Fruit fly (Drosophila melanogaster) whole organism, embryonic: ENCODE measurements around the gene Snx21.

Source experiments
- Adf1 ChIP-seq: fragments of 200-800 bp; sonication (Bioruptor generic); IDR thresholded peaks from 2 replicates; pipeline ENCODE4 v1.3.6; 2022; ENCODE audit warnings: missing biosample characterization, missing genetic modification characterization
- Aef1 ChIP-seq: fragments of 200-800 bp; sonication (Bioruptor generic); IDR thresholded peaks from 3 replicates; pipeline ENCODE4 v1.3.6; 2022; ENCODE audit warnings: missing biosample characterization, missing genetic modification characterization
- Antp ChIP-seq: fragments of 200-800 bp; sonication (Bioruptor generic); optimal IDR thresholded peaks from 3 replicates; lab custom pipeline; 2016; ENCODE audit warnings: missing biosample characterization, missing genetic modification characterization
- BtbVII ChIP-seq: fragments of 200-800 bp; sonication (Bioruptor generic); optimal IDR thresholded peaks from 3 replicates; lab custom pipeline; 2017; ENCODE audit warnings: missing biosample characterization, mild to moderate bottlenecking, missing genetic modification characterization
- CG12071 ChIP-seq: fragments of 200-800 bp; sonication (Bioruptor generic); optimal IDR thresholded peaks from 3 replicates; lab custom pipeline; 2018; ENCODE audit warnings: missing biosample characterization, mild to moderate bottlenecking, missing genetic modification characterization
- CG12236 ChIP-seq: fragments of 200-800 bp; sonication (Bioruptor generic); optimal IDR thresholded peaks from 2 replicates; lab custom pipeline; 2016; ENCODE audit warnings: missing biosample characterization, missing genetic modification characterization
- CG12744 ChIP-seq: fragments of 200-800 bp; sonication (Bioruptor generic); optimal IDR thresholded peaks from 2 replicates; lab custom pipeline; 2016; ENCODE audit warnings: missing biosample characterization, missing genetic modification characterization
- CG12769 ChIP-seq: fragments of 200-800 bp; sonication (Bioruptor generic); optimal IDR thresholded peaks from 2 replicates; lab custom pipeline; 2019; ENCODE audit warnings: missing biosample characterization, mild to moderate bottlenecking, missing genetic modification characterization, moderate library complexity
- CG15514 ChIP-seq: fragments of 200-800 bp; sonication (Bioruptor generic); optimal IDR thresholded peaks from 3 replicates; lab custom pipeline; 2017; ENCODE audit warnings: missing biosample characterization, missing genetic modification characterization, mild to moderate bottlenecking, moderate library complexity, missing genetic modification reagents
- CG1603 ChIP-seq: fragments of 200-800 bp; sonication (Bioruptor generic); optimal IDR thresholded peaks from 2 replicates; lab custom pipeline; 2019; ENCODE audit warnings: missing biosample characterization, mild to moderate bottlenecking, missing genetic modification characterization, moderate library complexity
- CG17568 ChIP-seq: fragments of 200-800 bp; sonication (Bioruptor generic); optimal IDR thresholded peaks from 2 replicates; lab custom pipeline; 2018; ENCODE audit warnings: missing biosample characterization, mild to moderate bottlenecking, missing genetic modification characterization, moderate library complexity
- CG17612 ChIP-seq: fragments of 200-800 bp; sonication (Bioruptor generic); IDR thresholded peaks from 2 replicates; pipeline ENCODE4 v1.3.6; 2022; ENCODE audit warnings: missing biosample characterization, missing genetic modification characterization
- CG1792 ChIP-seq: fragments of 200-800 bp; sonication (Bioruptor generic); optimal IDR thresholded peaks from 2 replicates; lab custom pipeline; 2016; ENCODE audit warnings: missing biosample characterization, missing genetic modification characterization
- CG2116 ChIP-seq: fragments of 200-800 bp; sonication (Bioruptor generic); optimal IDR thresholded peaks from 3 replicates; lab custom pipeline; 2018; ENCODE audit warnings: missing biosample characterization, mild to moderate bottlenecking, missing genetic modification characterization
- CG2120 ChIP-seq: fragments of 200-800 bp; sonication (Bioruptor generic); optimal IDR thresholded peaks from 3 replicates; lab custom pipeline; 2016; ENCODE audit warnings: missing biosample characterization, missing genetic modification characterization
- CG30020 ChIP-seq: fragments of 200-800 bp; optimal IDR thresholded peaks from 2 replicates; lab custom pipeline; 2019; ENCODE audit warnings: missing biosample characterization, mild to moderate bottlenecking, missing genetic modification characterization, moderate library complexity
- CG3163 ChIP-seq: fragments of 200-800 bp; sonication (Bioruptor generic); optimal IDR thresholded peaks from 3 replicates; lab custom pipeline; 2016; ENCODE audit warnings: missing biosample characterization, missing genetic modification characterization
- CG3407 ChIP-seq: fragments of 200-800 bp; sonication (Bioruptor generic); optimal IDR thresholded peaks from 2 replicates; lab custom pipeline; 2018; ENCODE audit warnings: missing biosample characterization, mild to moderate bottlenecking, missing genetic modification characterization
- CG6689 ChIP-seq: fragments of 200-800 bp; sonication (Bioruptor generic); IDR thresholded peaks from 2 replicates; pipeline ENCODE4 v1.3.6; 2022; ENCODE audit warnings: missing biosample characterization, missing genetic modification characterization
- CG7271 ChIP-seq: fragments of 200-800 bp; sonication (Bioruptor generic); optimal IDR thresholded peaks from 2 replicates; lab custom pipeline; 2018; ENCODE audit warnings: missing biosample characterization, mild to moderate bottlenecking, missing genetic modification characterization, moderate library complexity
- CG7839 ChIP-seq: fragments of 200-800 bp; sonication (Bioruptor generic); optimal IDR thresholded peaks from 3 replicates; lab custom pipeline; 2018; ENCODE audit warnings: missing biosample characterization, mild to moderate bottlenecking, missing genetic modification characterization, moderate library complexity
- CG8281 ChIP-seq: fragments of 200-800 bp; sonication (Bioruptor generic); optimal IDR thresholded peaks from 2 replicates; lab custom pipeline; 2018; ENCODE audit warnings: missing biosample characterization, mild to moderate bottlenecking, missing genetic modification characterization, moderate library complexity
- CG9817 ChIP-seq: fragments of 200-800 bp; sonication (Bioruptor generic); optimal IDR thresholded peaks from 2 replicates; lab custom pipeline; 2018; ENCODE audit warnings: missing biosample characterization, mild to moderate bottlenecking, missing genetic modification characterization, moderate library complexity
- Dref ChIP-seq: fragments of 200-800 bp; sonication (Bioruptor generic); IDR thresholded peaks from 2 replicates; pipeline ENCODE4 v1.3.6; 2022; ENCODE audit warnings: missing biosample characterization, missing genetic modification characterization
- E2f2 ChIP-seq: fragments of 200-800 bp; sonication (Bioruptor generic); IDR thresholded peaks from 2 replicates; pipeline ENCODE4 v1.3.6; 2022; ENCODE audit warnings: missing biosample characterization, missing genetic modification characterization
- Hr3 ChIP-seq: fragments of 200-800 bp; sonication (Bioruptor generic); optimal IDR thresholded peaks from 3 replicates; lab custom pipeline; 2016; ENCODE audit warnings: missing biosample characterization, missing genetic modification characterization
- Hr39 ChIP-seq: fragments of >200 bp; optimal IDR thresholded peaks from 2 replicates; lab custom pipeline; 2017
- Lpt ChIP-seq: fragments of >200 bp; optimal IDR thresholded peaks from 2 replicates; lab custom pipeline; 2018; ENCODE audit warnings: missing biosample characterization, missing genetic modification characterization
- Max ChIP-seq: fragments of 200-800 bp; sonication (Bioruptor generic); optimal IDR thresholded peaks from 2 replicates; lab custom pipeline; 2016; ENCODE audit warnings: missing biosample characterization, mild to moderate bottlenecking, missing genetic modification characterization
- Opbp ChIP-seq: fragments of 200-800 bp; sonication (Bioruptor generic); IDR thresholded peaks from 3 replicates; pipeline ENCODE4 v1.3.6; 2022; ENCODE audit warnings: missing biosample characterization, missing genetic modification characterization; ENCODE audit not compliant: partially characterized antibody
- Rx ChIP-seq: fragments of 200-800 bp; sonication (Bioruptor generic); IDR thresholded peaks from 2 replicates; pipeline ENCODE4 v1.3.6; 2022; ENCODE audit warnings: missing biosample characterization, missing genetic modification characterization
- Side ChIP-seq: fragments of 200-800 bp; sonication (Bioruptor generic); optimal IDR thresholded peaks from 2 replicates; lab custom pipeline; 2016; ENCODE audit warnings: missing biosample characterization, missing genetic modification characterization
- Sry-δ ChIP-seq: fragments of 200-800 bp; sonication (Bioruptor generic); optimal IDR thresholded peaks from 2 replicates; lab custom pipeline; 2016; ENCODE audit warnings: missing biosample characterization, missing genetic modification characterization
- TFAM ChIP-seq: fragments of 200-800 bp; sonication (Bioruptor generic); optimal IDR thresholded peaks from 2 replicates; lab custom pipeline; 2017; ENCODE audit warnings: missing biosample characterization, missing genetic modification characterization, inconsistent platforms
- Vsx1 ChIP-seq: fragments of 200-800 bp; sonication (Bioruptor generic); optimal IDR thresholded peaks from 2 replicates; lab custom pipeline; 2017; ENCODE audit warnings: missing biosample characterization, mild to moderate bottlenecking, missing genetic modification characterization, missing genetic modification reagents
- abd-A ChIP-seq: fragments of 200-800 bp; sonication (Bioruptor generic); optimal IDR thresholded peaks from 3 replicates; lab custom pipeline; 2019; ENCODE audit warnings: missing biosample characterization, mild to moderate bottlenecking, missing genetic modification characterization, moderate library complexity
- disco-r ChIP-seq: fragments of 200-800 bp; sonication (Bioruptor generic); optimal IDR thresholded peaks from 2 replicates; lab custom pipeline; 2016; ENCODE audit warnings: missing biosample characterization, missing genetic modification characterization
- dmrt11E ChIP-seq: fragments of 200-800 bp; sonication (Bioruptor generic); optimal IDR thresholded peaks from 3 replicates; lab custom pipeline; 2018; ENCODE audit warnings: missing biosample characterization, mild to moderate bottlenecking, missing genetic modification characterization, moderate library complexity
- grn ChIP-seq: fragments of 200-800 bp; sonication (Bioruptor generic); optimal IDR thresholded peaks from 3 replicates; lab custom pipeline; 2017; ENCODE audit warnings: missing biosample characterization, missing genetic modification characterization
- inv ChIP-seq: fragments of 200-800 bp; sonication (Bioruptor generic); IDR thresholded peaks from 2 replicates; pipeline ENCODE4 v1.3.6; 2022; ENCODE audit warnings: missing biosample characterization, missing genetic modification characterization; ENCODE audit not compliant: partially characterized antibody
- knrl ChIP-seq: fragments of 200-800 bp; sonication (Bioruptor generic); IDR thresholded peaks from 3 replicates; pipeline ENCODE4 v1.3.6; 2022; ENCODE audit warnings: missing biosample characterization, missing genetic modification characterization; ENCODE audit not compliant: partially characterized antibody
- lilli ChIP-seq: fragments of 200-800 bp; sonication (Bioruptor generic); optimal IDR thresholded peaks from 3 replicates; lab custom pipeline; 2016; ENCODE audit warnings: missing biosample characterization, missing genetic modification characterization
- odd ChIP-seq: fragments of 200-800 bp; sonication (Bioruptor generic); optimal IDR thresholded peaks from 2 replicates; lab custom pipeline; 2017; ENCODE audit warnings: missing biosample characterization, mild to moderate bottlenecking, missing genetic modification characterization
- phol ChIP-seq: fragments of 200-800 bp; sonication (Bioruptor generic); optimal IDR thresholded peaks from 3 replicates; lab custom pipeline; 2018; ENCODE audit warnings: missing biosample characterization, mild to moderate bottlenecking, missing genetic modification characterization, moderate library complexity
- rib ChIP-seq: fragments of 200-800 bp; sonication (Bioruptor generic); IDR thresholded peaks from 2 replicates; pipeline ENCODE4 v1.3.6; 2022; ENCODE audit warnings: missing biosample characterization, missing genetic modification characterization
- sim ChIP-seq: fragments of 200-800 bp; sonication (Bioruptor generic); IDR thresholded peaks from 2 replicates; pipeline ENCODE4 v1.3.6; 2022; ENCODE audit warnings: missing biosample characterization, missing genetic modification characterization
- slou ChIP-seq: fragments of 200-800 bp; sonication (Bioruptor generic); optimal IDR thresholded peaks from 3 replicates; lab custom pipeline; 2016; ENCODE audit warnings: missing biosample characterization, missing genetic modification characterization
- sqz ChIP-seq: fragments of 200-800 bp; sonication (Bioruptor generic); optimal IDR thresholded peaks from 3 replicates; lab custom pipeline; 2018; ENCODE audit warnings: missing biosample characterization, mild to moderate bottlenecking, missing genetic modification characterization
- sug ChIP-seq: fragments of 200-800 bp; optimal IDR thresholded peaks from 2 replicates; lab custom pipeline; 2019; ENCODE audit warnings: missing biosample characterization, mild to moderate bottlenecking, missing genetic modification characterization, moderate library complexity
- ttk ChIP-seq: fragments of 200-800 bp; sonication (Bioruptor generic); IDR thresholded peaks from 2 replicates; pipeline ENCODE4 v2.1.2; 2022; ENCODE audit warnings: missing biosample characterization, missing genetic modification characterization
- vfl ChIP-seq: fragments of 200-800 bp; sonication (Bioruptor generic); optimal IDR thresholded peaks from 2 replicates; lab custom pipeline; 2016; ENCODE audit warnings: missing biosample characterization, missing genetic modification characterization
- zfh1 ChIP-seq: fragments of 200-800 bp; sonication (Bioruptor generic); IDR thresholded peaks from 3 replicates; pipeline ENCODE4 v1.3.6; 2022; ENCODE audit warnings: missing biosample characterization, missing genetic modification characterization

The Snx21 gene

dm6 chr2L:2734215-2734614, 31.2 kb downstream of the Snx21 start (continued):
- TF ChIP-seq Hr39 (lab: Kevin White, UChicago), result no peak
- TF ChIP-seq sug, result no peak
- peak; percentile 50 for TF ChIP-seq CG12769 (tag; lab: Kevin White, UChicago)
- no peak for TF ChIP-seq Side (GFP tag; lab: Kevin White, UChicago)
- no peak for TF ChIP-seq sim (GFP tag; lab: Robert Waterston, UW)
- no peak for TF ChIP-seq CG1792 (GFP tag; lab: Kevin White, UChicago)
- no peak for TF ChIP-seq sqz (GFP tag; lab: Kevin White, UChicago)
- TF ChIP-seq CG7839 (tag; lab: Kevin White, UChicago), result peak; percentile 68
- peak; percentile 28 for TF ChIP-seq phol
- TF ChIP-seq Rx (GFP tag; lab: Robert Waterston, UW), result no peak
- TF ChIP-seq zfh1 (GFP tag; lab: Robert Waterston, UW), result peak; percentile 40; the same call in 1 of the 3 replicates
- TF ChIP-seq Hr3 (GFP tag; lab: Kevin White, UChicago), result peak; percentile 3
- TF ChIP-seq TFAM (GFP tag; lab: Kevin White, UChicago), result no peak
- no peak for TF ChIP-seq grn (GFP tag; lab: Kevin White, UChicago)
- TF ChIP-seq odd (GFP tag; lab: Kevin White, UChicago), result no peak
- TF ChIP-seq CG15514 (GFP tag; lab: Kevin White, UChicago), result peak; percentile 45
- no peak for TF ChIP-seq CG17568 (GFP tag; lab: Kevin White, UChicago)
- no peak for TF ChIP-seq rib
- no peak for TF ChIP-seq knrl (GFP tag; lab: Robert Waterston, UW)
- TF ChIP-seq BtbVII (GFP tag; lab: Kevin White, UChicago), result peak; percentile 50
- no peak for TF ChIP-seq Sry-δ
- TF ChIP-seq E2f2 (GFP tag; lab: Robert Waterston, UW), result peak; percentile 28; the same call in 1 of the 2 replicates
- peak; percentile 41 for TF ChIP-seq CG6689 (GFP tag; lab: Robert Waterston, UW)
- no peak for TF ChIP-seq ttk (GFP tag; lab: Robert Waterston, UW)
- TF ChIP-seq Lpt, result no peak
- TF ChIP-seq abd-A (tag; lab: Kevin White, UChicago), result no peak
- TF ChIP-seq CG7271, result no peak
- no peak for TF ChIP-seq CG17612 (GFP tag; lab: Robert Waterston, UW)
- TF ChIP-seq Opbp (GFP tag; lab: Robert Waterston, UW), result no peak
- peak; percentile 6 for TF ChIP-seq CG12071
- no peak for TF ChIP-seq CG8281 (tag; lab: Kevin White, UChicago)
- no peak for TF ChIP-seq Dref (GFP tag; lab: Robert Waterston, UW)
- TF ChIP-seq Aef1, result peak; percentile 35; the same call in 2 of the 3 replicates
- peak; percentile 23 for TF ChIP-seq CG12744 (GFP tag; lab: Kevin White, UChicago)
- no peak; the same call in 1 of the 2 replicates for TF ChIP-seq Adf1 (GFP tag; lab: Robert Waterston, UW)
- TF ChIP-seq slou (GFP tag; lab: Kevin White, UChicago), result peak; percentile 18
- TF ChIP-seq CG2120 (GFP tag; lab: Kevin White, UChicago), result peak; percentile 86
- peak; percentile 24 for TF ChIP-seq vfl (GFP tag; lab: Kevin White, UChicago)
- TF ChIP-seq CG3407 (GFP tag; lab: Kevin White, UChicago), result no peak
- TF ChIP-seq CG1603 (tag; lab: Kevin White, UChicago), result peak; percentile 18
- TF ChIP-seq CG9817 (tag; lab: Kevin White, UChicago), result peak; percentile 57
- TF ChIP-seq inv (GFP tag; lab: Robert Waterston, UW), result no peak
- TF ChIP-seq CG12236 (GFP tag; lab: Kevin White, UChicago), result no peak
- peak; percentile 72 for TF ChIP-seq lilli (GFP tag; lab: Kevin White, UChicago)
- no peak for TF ChIP-seq dmrt11E
- TF ChIP-seq Vsx1 (GFP tag; lab: Kevin White, UChicago), result no peak
- no peak for TF ChIP-seq Max (GFP tag; lab: Kevin White, UChicago)
- no peak for TF ChIP-seq Antp (GFP tag; lab: Kevin White, UChicago)
- no peak for TF ChIP-seq CG2116 (GFP tag; lab: Kevin White, UChicago)
- no peak for TF ChIP-seq disco-r (GFP tag; lab: Kevin White, UChicago)
- no peak for TF ChIP-seq CG30020 (tag; lab: Kevin White, UChicago)
- TF ChIP-seq CG3163 (GFP tag; lab: Kevin White, UChicago), result no peak
